Fruit fly (Drosophila melanogaster): Measurements from ENCODE around the gene CG34302.

CG34302 gene

DNA sequence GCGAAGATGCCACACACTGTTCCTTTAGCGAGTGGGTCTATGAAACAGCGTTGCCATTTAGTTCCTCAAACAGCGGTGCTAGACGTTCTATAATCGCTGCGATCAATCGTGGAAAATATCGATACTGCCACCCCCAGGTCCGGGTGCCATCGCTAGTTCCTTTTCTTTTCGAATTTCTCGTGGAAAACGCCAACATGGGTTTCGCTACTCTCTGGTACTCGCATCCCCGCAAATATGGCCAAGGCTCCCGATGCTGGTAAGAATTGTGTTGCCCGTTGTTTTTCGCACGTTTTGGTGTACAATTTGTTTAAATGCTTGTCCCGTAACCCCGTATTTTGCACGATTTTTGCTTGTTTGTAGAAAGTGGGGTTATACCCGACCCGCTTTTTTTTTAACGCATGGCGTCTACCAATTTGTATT is 45.7 kb downstream of the CG34302 start, which contains the start of gene RpS29 (continued):
- TF ChIP-seq CG8944 (GFP tag; optimal IDR thresholded peaks at IDR 0.05) = peak; percentile 84
- TF ChIP-seq C15 (GFP tag; IDR thresholded peaks at IDR 0.05) = 0 out of 3 replicates have a peak, but pooled peaks have one; percentile 43
- peak; percentile 88 for TF ChIP-seq CG17912 (GFP tag; optimal IDR thresholded peaks at IDR 0.05)
- TF ChIP-seq E2f1 (GFP tag; IDR thresholded peaks at IDR 0.05) = peak; percentile 60
- peak; percentile 34 for TF ChIP-seq D19A (tag; optimal IDR thresholded peaks at IDR 0.05)
- no peak for TF ChIP-seq CG31224 (GFP tag; IDR thresholded peaks at IDR 0.05)
- peak; percentile 47 for TF ChIP-seq CG2202 (tag; optimal IDR thresholded peaks at IDR 0.05)
- peak; percentile 51; the same call in 1 of the 2 replicates for TF ChIP-seq toy (GFP tag; IDR thresholded peaks at IDR 0.05)
- TF ChIP-seq danr (GFP tag; IDR thresholded peaks at IDR 0.05) = 0 out of 2 replicates have a peak, but pooled peaks have one; percentile 28
- TF ChIP-seq sd (tag; optimal IDR thresholded peaks at IDR 0.05) = peak; percentile 44
- TF ChIP-seq mirr (GFP tag; optimal IDR thresholded peaks at IDR 0.05) = peak; percentile 93
- TF ChIP-seq Hey (tag; optimal IDR thresholded peaks at IDR 0.05) = peak; percentile 74
- TF ChIP-seq dati (GFP tag; IDR thresholded peaks at IDR 0.05) = no peak
- peak; percentile 79 for TF ChIP-seq chm (GFP tag; IDR thresholded peaks at IDR 0.05)
- TF ChIP-seq Rfx (GFP tag; IDR thresholded peaks at IDR 0.05) = peak; percentile 95
- TF ChIP-seq luna (GFP tag; optimal IDR thresholded peaks at IDR 0.05) = peak; percentile 88
- TF ChIP-seq Bdp1 (GFP tag; optimal IDR thresholded peaks at IDR 0.05) = peak; percentile 76
- peak; percentile 85 for TF ChIP-seq ERR (GFP tag; optimal IDR thresholded peaks at IDR 0.05)
- peak; percentile 92 for TF ChIP-seq trem (tag; optimal IDR thresholded peaks at IDR 0.05)
- peak; percentile 70 for TF ChIP-seq CG10431 (GFP tag; optimal IDR thresholded peaks at IDR 0.05)
- no peak for TF ChIP-seq CG8765 (GFP tag; IDR thresholded peaks at IDR 0.05)
- TF ChIP-seq Atf6 (GFP tag; IDR thresholded peaks at IDR 0.05) = peak; percentile 72
- no peak for TF ChIP-seq pita (GFP tag; optimal IDR thresholded peaks at IDR 0.05)
- TF ChIP-seq E2f2 (GFP tag; IDR thresholded peaks at IDR 0.05) = peak; percentile 100
- peak; percentile 90 for TF ChIP-seq CG17186 (GFP tag; optimal IDR thresholded peaks at IDR 0.05)
- TF ChIP-seq CG10366 (GFP tag; IDR thresholded peaks at IDR 0.05) = peak; percentile 86
- TF ChIP-seq NfI (GFP tag; optimal IDR thresholded peaks at IDR 0.05) = peak; percentile 87
- TF ChIP-seq CG34376 (GFP tag; optimal IDR thresholded peaks at IDR 0.05) = peak; percentile 92
- TF ChIP-seq CG12155 (GFP tag; optimal IDR thresholded peaks at IDR 0.05) = peak; percentile 97
- peak; percentile 73 for TF ChIP-seq pnt (GFP tag; optimal IDR thresholded peaks at IDR 0.05)
- TF ChIP-seq chn (GFP tag; optimal IDR thresholded peaks at IDR 0.05) = peak; percentile 82
- peak; percentile 57 for TF ChIP-seq ewg (GFP tag; optimal IDR thresholded peaks at IDR 0.05)
- peak; percentile 39 for TF ChIP-seq exex (tag; optimal IDR thresholded peaks at IDR 0.05)
- TF ChIP-seq bcd (GFP tag; optimal IDR thresholded peaks at IDR 0.05) = peak; percentile 85
- peak; percentile 65 for TF ChIP-seq CG11398 (GFP tag; optimal IDR thresholded peaks at IDR 0.05)
- no peak for TF ChIP-seq CG7357 (GFP tag; IDR thresholded peaks at IDR 0.05)
- TF ChIP-seq gsb-n (tag; optimal IDR thresholded peaks at IDR 0.05) = peak; percentile 54
- peak; percentile 84 for TF ChIP-seq maf-S (GFP tag; optimal IDR thresholded peaks at IDR 0.05)
- peak; percentile 72 for TF ChIP-seq Dip3 (GFP tag; optimal IDR thresholded peaks at IDR 0.05)
- TF ChIP-seq Sry-δ (GFP tag; optimal IDR thresholded peaks at IDR 0.05) = peak; percentile 100
- TF ChIP-seq CG7556 (GFP tag; optimal IDR thresholded peaks at IDR 0.05) = peak; percentile 45
- peak; percentile 84 for TF ChIP-seq zfh1 (GFP tag; IDR thresholded peaks at IDR 0.05)
- TF ChIP-seq CG12104 (GFP tag; optimal IDR thresholded peaks at IDR 0.05) = peak; percentile 68
- TF ChIP-seq bsh (GFP tag; optimal IDR thresholded peaks at IDR 0.05) = peak; percentile 46 to 49
- peak; percentile 79 for TF ChIP-seq vfl (GFP tag; optimal IDR thresholded peaks at IDR 0.05)
- peak; percentile 100 for TF ChIP-seq pzg (GFP tag; optimal IDR thresholded peaks at IDR 0.05)
- peak; percentile 91 for TF ChIP-seq Scr (GFP tag; IDR thresholded peaks at IDR 0.05; ENCODE audit: partially characterized antibody)
- TF ChIP-seq Oaz (GFP tag; IDR thresholded peaks at IDR 0.05) = peak; percentile 31; the same call in 1 of the 2 replicates
- TF ChIP-seq tgo (GFP tag; IDR thresholded peaks at IDR 0.05) = peak; percentile 65
- TF ChIP-seq fd3F (GFP tag; optimal IDR thresholded peaks at IDR 0.05) = peak; percentile 55
- no peak for TF ChIP-seq Kr (GFP tag; optimal IDR thresholded peaks at IDR 0.05)
- TF ChIP-seq Ssrp (tag; optimal IDR thresholded peaks at IDR 0.05) = peak; percentile 16

Data from whole organism, embryonic.